Worm (Caenorhabditis elegans): Measurements from ENCODE around the gene hlh-30.

hlh-30 gene

DNA sequence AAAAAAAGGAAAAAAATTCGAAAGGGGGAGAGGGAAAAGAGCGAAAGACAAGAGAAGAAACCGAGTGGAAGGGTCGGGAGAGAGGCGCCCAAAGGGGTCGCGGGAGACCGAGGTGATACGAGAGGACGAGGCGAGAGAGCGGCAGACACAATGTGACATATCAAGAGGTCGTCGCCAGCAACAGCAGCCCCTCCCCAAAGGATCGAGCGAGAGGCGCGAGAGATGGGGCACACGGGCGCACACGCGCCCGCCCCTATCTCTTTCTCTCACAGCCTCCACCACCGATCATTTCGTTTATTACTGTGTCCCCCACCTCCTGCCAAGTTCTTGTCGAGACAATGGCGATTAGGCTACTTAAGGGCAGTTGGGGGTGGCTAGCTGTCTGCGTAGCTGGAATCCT lies 6.6 kb downstream of the hlh-30 start (continued):
- TF ChIP-seq unc-86 (tag; optimal IDR thresholded peaks at IDR 0.05): no peak
- no peak for TF ChIP-seq gmeb-2 (tag; optimal IDR thresholded peaks at IDR 0.05)
- no peak for TF ChIP-seq ceh-45 (GFP tag; IDR thresholded peaks at IDR 0.05)
- TF ChIP-seq hlh-6 (tag; optimal IDR thresholded peaks at IDR 0.05): no peak
- peak; percentile 2 for TF ChIP-seq pros-1 (tag; optimal IDR thresholded peaks at IDR 0.05)
- TF ChIP-seq pha-4 (tag; optimal IDR thresholded peaks at IDR 0.05): no peak
- TF ChIP-seq tbx-7 (tag; optimal IDR thresholded peaks at IDR 0.05): no peak
- TF ChIP-seq ceh-48 (tag; optimal IDR thresholded peaks at IDR 0.05): no peak
- no peak for TF ChIP-seq pat-9 (tag; optimal IDR thresholded peaks at IDR 0.05)
- TF ChIP-seq eyg-1 (tag; optimal IDR thresholded peaks at IDR 0.05): no peak
- TF ChIP-seq rnt-1 (tag; optimal IDR thresholded peaks at IDR 0.05): no peak
- no peak for TF ChIP-seq pha-2 (tag; optimal IDR thresholded peaks at IDR 0.05)
- TF ChIP-seq dve-1 (tag; optimal IDR thresholded peaks at IDR 0.05): no peak
- TF ChIP-seq F13H6.1 (tag; optimal IDR thresholded peaks at IDR 0.05): peak; percentile 31
- TF ChIP-seq elt-4 (tag; optimal IDR thresholded peaks at IDR 0.05): peak; percentile 56
- no peak for TF ChIP-seq fax-1 (tag; optimal IDR thresholded peaks at IDR 0.05)
- no peak for TF ChIP-seq unc-3 (GFP tag; conservative IDR thresholded peaks at IDR 0.05)
- TF ChIP-seq unc-3 (tag; optimal IDR thresholded peaks at IDR 0.05): no peak
- TF ChIP-seq ttx-3 (tag; optimal IDR thresholded peaks at IDR 0.05): no peak
- TF ChIP-seq hlh-15 (tag; optimal IDR thresholded peaks at IDR 0.05): no peak
- TF ChIP-seq sox-4 (tag; optimal IDR thresholded peaks at IDR 0.05): no peak
- TF ChIP-seq ceh-19 (GFP tag; optimal IDR thresholded peaks at IDR 0.05): no peak
- TF ChIP-seq ets-4 (tag; optimal IDR thresholded peaks at IDR 0.05): no peak
- no peak for TF ChIP-seq lin-11 (tag; optimal IDR thresholded peaks at IDR 0.05)

DNA sequence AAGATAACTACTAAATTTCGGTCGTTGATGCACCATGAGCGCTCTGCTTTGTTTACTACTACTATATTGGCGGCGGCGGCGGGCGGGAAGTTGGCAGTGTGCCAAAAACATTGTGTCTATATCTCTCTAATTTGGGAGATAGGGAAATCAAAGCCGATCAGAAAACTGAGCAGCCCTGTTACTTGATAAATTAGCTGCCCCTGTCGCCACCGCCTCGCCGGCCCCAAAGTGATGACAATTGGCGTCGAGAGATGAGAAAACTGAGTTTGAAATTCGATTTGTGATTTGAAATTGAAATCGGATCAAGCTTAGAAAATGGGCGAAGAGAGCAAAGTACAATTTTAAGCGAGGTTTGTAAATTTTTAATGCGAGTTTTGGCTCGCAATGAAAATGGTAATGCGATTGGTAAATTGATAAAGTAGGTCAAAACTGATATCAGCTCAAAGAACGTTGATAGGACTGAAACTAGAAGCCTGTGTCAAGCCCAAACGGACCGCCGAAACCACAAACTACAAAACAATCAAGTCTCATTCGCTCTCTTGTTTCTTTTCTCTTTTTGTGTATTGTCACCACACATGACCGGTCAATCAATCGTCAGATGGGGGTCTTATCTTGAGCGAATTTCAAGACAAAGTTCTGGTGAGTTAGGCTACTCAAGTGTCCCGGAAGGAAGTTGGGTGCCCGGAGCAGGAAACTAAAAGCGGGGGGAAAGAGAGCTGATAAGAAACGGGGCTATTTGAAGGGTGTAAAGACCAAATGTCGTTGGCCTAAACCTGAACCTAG lies 7.5 kb downstream of the hlh-30 start:
- TF ChIP-seq eyg-1 (tag; optimal IDR thresholded peaks at IDR 0.05): no peak
- peak; percentile 2 for TF ChIP-seq unc-55 (GFP tag; optimal IDR thresholded peaks at IDR 0.05)

DNA sequence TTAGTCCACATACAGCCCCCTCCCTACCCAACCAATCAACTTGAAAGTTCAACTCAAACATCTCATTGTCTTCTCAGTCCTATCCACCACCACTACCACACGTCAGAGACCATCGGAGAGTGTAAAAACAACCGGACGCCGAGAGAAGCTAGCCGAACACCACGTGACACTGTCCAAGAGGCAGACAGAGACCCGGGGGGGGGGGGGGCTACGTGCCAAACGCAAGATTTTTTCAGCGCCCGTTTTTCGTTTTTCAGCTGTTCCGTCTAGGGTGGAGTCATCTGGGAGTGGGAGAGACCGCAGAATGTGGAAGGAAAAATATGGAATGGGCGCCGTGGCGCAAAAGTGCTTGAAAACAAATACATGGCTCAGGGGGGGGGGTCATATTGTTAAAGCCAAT lies 8.8 kb downstream of the hlh-30 start:
- TF ChIP-seq eyg-1 (tag; optimal IDR thresholded peaks at IDR 0.05): no peak
- TF ChIP-seq ceh-31 (tag; optimal IDR thresholded peaks at IDR 0.05): peak; percentile 12
- TF ChIP-seq pat-9 (tag; optimal IDR thresholded peaks at IDR 0.05): peak; percentile 13
- no peak for TF ChIP-seq ets-4 (tag; optimal IDR thresholded peaks at IDR 0.05)
- no peak for TF ChIP-seq dmd-4 (tag; optimal IDR thresholded peaks at IDR 0.05; ENCODE audit: borderline replicate concordance)
- peak; percentile 36 for TF ChIP-seq ceh-18 (tag; optimal IDR thresholded peaks at IDR 0.05)
- no peak for TF ChIP-seq pqm-1 (tag; optimal IDR thresholded peaks at IDR 0.05)
- no peak for TF ChIP-seq unc-3 (GFP tag; conservative IDR thresholded peaks at IDR 0.05)
- TF ChIP-seq unc-3 (tag; optimal IDR thresholded peaks at IDR 0.05): no peak
- no peak for TF ChIP-seq ceh-9 (tag; optimal IDR thresholded peaks at IDR 0.05)
- peak; percentile 16 for TF ChIP-seq rnt-1 (tag; optimal IDR thresholded peaks at IDR 0.05)
- TF ChIP-seq C38D4.7 (GFP tag; optimal IDR thresholded peaks at IDR 0.05): peak; percentile 4

DNA sequence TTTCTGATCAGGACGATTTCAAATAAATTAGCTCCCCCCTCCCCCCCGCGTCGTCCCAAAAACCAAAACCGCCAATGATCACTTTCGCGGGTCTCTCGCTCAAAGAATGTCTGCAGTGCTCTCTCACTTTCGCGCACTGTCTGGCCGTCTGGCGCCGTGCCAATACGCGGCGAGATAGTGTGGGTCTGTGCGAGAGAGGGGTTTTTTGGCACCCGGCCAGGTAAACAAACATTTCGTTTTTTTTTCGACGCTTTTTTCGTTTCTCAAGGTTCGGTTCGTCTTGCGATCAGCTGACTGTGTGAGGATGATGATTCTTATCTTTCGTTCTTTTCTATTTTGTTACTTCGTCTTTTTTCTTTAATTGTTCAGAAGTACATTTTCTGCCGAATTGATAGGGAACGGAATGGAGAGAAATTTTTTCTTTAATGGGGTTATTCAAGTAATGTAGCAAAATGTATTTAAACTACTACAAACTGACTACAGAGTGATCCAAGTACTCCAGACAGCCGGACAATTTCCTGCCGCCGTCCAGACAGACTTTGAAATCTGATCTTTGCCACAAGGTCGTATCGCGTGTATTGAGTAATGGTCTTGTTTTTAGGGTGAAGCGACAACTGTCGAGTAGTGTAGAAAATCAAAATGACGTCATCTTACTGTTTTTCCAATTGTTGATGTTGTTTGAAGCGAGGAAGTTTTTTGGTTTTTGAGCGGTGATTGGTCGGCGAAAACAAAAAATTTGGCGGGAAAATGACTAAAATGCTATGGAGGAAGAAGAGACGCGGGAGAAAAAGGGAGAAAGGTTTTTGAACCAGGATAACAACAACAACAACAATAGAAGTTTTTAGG lies 10.4 kb downstream of the hlh-30 start:
- TF ChIP-seq ceh-18 (tag; optimal IDR thresholded peaks at IDR 0.05): peak; percentile 22
- no peak for TF ChIP-seq syd-9 (tag; optimal IDR thresholded peaks at IDR 0.05)
- TF ChIP-seq C08G9.2 (tag; optimal IDR thresholded peaks at IDR 0.05): peak; percentile 21
- peak; percentile 7 for TF ChIP-seq ceh-34 (tag; optimal IDR thresholded peaks at IDR 0.05)
- TF ChIP-seq unc-42 (tag; optimal IDR thresholded peaks at IDR 0.05): peak; percentile 30
- peak; percentile 31 for TF ChIP-seq tbx-2 (tag; optimal IDR thresholded peaks at IDR 0.05)
- TF ChIP-seq nfya-1 (tag; optimal IDR thresholded peaks at IDR 0.05): peak; percentile 48
- no peak for TF ChIP-seq ceh-19 (GFP tag; optimal IDR thresholded peaks at IDR 0.05)
- peak; percentile 11 for TF ChIP-seq C38D4.7 (GFP tag; optimal IDR thresholded peaks at IDR 0.05)
